Worm (Caenorhabditis elegans) whole organism, late embryonic: ENCODE results near the gene cytb-5.1.

Source experiments
- Y22D7AL.16 ChIP-seq: sonication (generic microtip); optimal IDR thresholded peaks from 2 replicates; lab custom pipeline; 2016; ENCODE audit warnings: missing genetic modification characterization, missing compliant biosample characterization
- ama-1 ChIP-seq: fragments of 150-350 bp; optimal IDR thresholded peaks from 2 replicates; lab custom pipeline; 2014
- fkh-10 ChIP-seq: fragments of 150-350 bp; optimal IDR thresholded peaks from 2 replicates; lab custom pipeline; 2014; ENCODE audit warnings: missing biosample characterization, missing genetic modification reagents, missing genetic modification characterization
- hlh-30 ChIP-seq: sonication (generic microtip); optimal IDR thresholded peaks from 2 replicates; lab custom pipeline; 2017; ENCODE audit warnings: antibody characterized with exemption, missing genetic modification characterization, missing compliant biosample characterization; ENCODE audit not compliant: insufficient read depth
- nfya-1 ChIP-seq: sonication (generic microtip); optimal IDR thresholded peaks from 2 replicates; lab custom pipeline; 2017; ENCODE audit warnings: missing genetic modification characterization, mild to moderate bottlenecking, missing compliant biosample characterization, antibody characterized with exemption, moderate library complexity
- npax-4 ChIP-seq: sonication (generic microtip); optimal IDR thresholded peaks from 2 replicates; lab custom pipeline; 2016; ENCODE audit warnings: missing genetic modification characterization, missing compliant biosample characterization
- pha-4 ChIP-seq: fragments of 150-350 bp; optimal IDR thresholded peaks from 2 replicates; lab custom pipeline; 2018; ENCODE audit warnings: missing biosample characterization, missing genetic modification reagents, missing genetic modification characterization
- pqm-1 ChIP-seq: sonication (generic microtip); optimal IDR thresholded peaks from 2 replicates; lab custom pipeline; 2016; ENCODE audit warnings: missing genetic modification characterization, missing compliant biosample characterization
- unc-42 ChIP-seq: sonication (generic microtip); optimal IDR thresholded peaks from 2 replicates; lab custom pipeline; 2016; ENCODE audit warnings: missing genotype, missing genetic modification characterization, missing compliant biosample characterization

DNA sequence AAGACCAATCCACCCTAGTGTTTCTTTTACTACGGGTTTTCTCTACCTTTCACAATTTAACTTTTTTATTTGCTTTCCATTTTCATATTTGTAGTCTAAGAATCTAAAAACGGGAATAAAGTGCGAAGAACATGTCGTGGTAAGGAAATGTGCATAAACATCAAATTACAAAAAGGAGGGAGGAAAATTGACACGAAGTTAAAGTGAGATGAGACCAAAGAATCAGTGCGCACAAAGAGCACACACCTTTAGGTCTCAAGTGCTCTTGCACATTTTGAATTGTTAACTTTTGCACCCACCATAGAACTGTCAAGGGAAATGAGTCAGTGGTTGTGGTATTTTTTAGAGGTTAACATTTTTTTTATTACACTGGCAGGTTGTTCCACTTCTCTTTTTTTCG is 28.8 kb downstream of the cytb-5.1 start:
- no peak for TF ChIP-seq pqm-1
- TF ChIP-seq hlh-30 = no peak
- no peak for TF ChIP-seq npax-4
- TF ChIP-seq pha-4 (tag; lab: Kevin White, UChicago) = no peak
- TF ChIP-seq fkh-10 (GFP tag; lab: Kevin White, UChicago) = no peak
- TF ChIP-seq Y22D7AL.16 (tag; lab: Kevin White, UChicago) = no peak
- TF ChIP-seq nfya-1 (tag; lab: Kevin White, UChicago) = no peak
- TF ChIP-seq ama-1 (lab: Kevin White, UChicago) = no peak
- TF ChIP-seq unc-42 = no peak
